Fruit fly (Drosophila melanogaster): ENCODE data around the gene Gr77a.

The Gr77a gene

dm6 chr3L:20730323-20731238, 8.6 kb downstream of the Gr77a start, which contains the start of gene CG13252 (continued):
- TF ChIP-seq CG10431 (GFP tag; optimal IDR thresholded peaks at IDR 0.05) (peak; percentile 13), Antp (GFP tag; optimal IDR thresholded peaks at IDR 0.05) (no peak), jumu (GFP tag; optimal IDR thresholded peaks at IDR 0.05) (no peak), vfl (GFP tag; optimal IDR thresholded peaks at IDR 0.05) (no peak), sqz (GFP tag; optimal IDR thresholded peaks at IDR 0.05) (peak; percentile 51), CG7928 (GFP tag; optimal IDR thresholded peaks at IDR 0.05) (no peak), CG17186 (GFP tag; optimal IDR thresholded peaks at IDR 0.05) (no peak), eve (GFP tag; optimal IDR thresholded peaks at IDR 0.05) (peak in 1 of 2 experiments; percentile 57), gcm (GFP tag; optimal IDR thresholded peaks at IDR 0.05) (peak; percentile 69), wek (GFP tag; optimal IDR thresholded peaks at IDR 0.05) (peak; percentile 60), Abd-B (GFP tag; optimal IDR thresholded peaks at IDR 0.05) (no peak), sug (tag; optimal IDR thresholded peaks at IDR 0.05) (peak; percentile 16), dan (GFP tag; IDR thresholded peaks at IDR 0.05) (no peak), CG4617 (GFP tag; optimal IDR thresholded peaks at IDR 0.05; ENCODE audit: borderline replicate concordance) (no peak), CG3847 (GFP tag; IDR thresholded peaks at IDR 0.05) (peak; percentile 19; the same call in 1 of the 2 replicates), z (GFP tag; IDR thresholded peaks at IDR 0.05) (0 out of 3 replicates have a peak, but pooled peaks have one; percentile 54), CG4854 (GFP tag; optimal IDR thresholded peaks at IDR 0.05) (no peak), CG12071 (GFP tag; optimal IDR thresholded peaks at IDR 0.05) (peak; percentile 72), CG17361 (GFP tag; IDR thresholded peaks at IDR 0.05) (0 out of 3 replicates have a peak, but pooled peaks have one; percentile 16), CrebB (tag; optimal IDR thresholded peaks at IDR 0.05) (peak; percentile 10), Atf3 (GFP tag; optimal IDR thresholded peaks at IDR 0.05) (no peak), fd102C (GFP tag; optimal IDR thresholded peaks at IDR 0.05) (no peak), grau (tag; optimal IDR thresholded peaks at IDR 0.05) (peak; percentile 6), unpg (GFP tag; optimal IDR thresholded peaks at IDR 0.05) (no peak), Dll (GFP tag; IDR thresholded peaks at IDR 0.05; ENCODE audit: partially characterized antibody) (peak; percentile 50; the same call in 2 of the 4 replicates), H2.0 (GFP tag; IDR thresholded peaks at IDR 0.05) (no peak), Nf-YA (GFP tag; IDR thresholded peaks at IDR 0.05) (no peak), D19A (tag; optimal IDR thresholded peaks at IDR 0.05) (no peak), CG31441 (GFP tag; IDR thresholded peaks at IDR 0.05) (no peak), Doc3 (GFP tag; IDR thresholded peaks at IDR 0.05; ENCODE audit: partially characterized antibody) (no peak), btn (GFP tag; optimal IDR thresholded peaks at IDR 0.05) (no peak), CG9215 (GFP tag; IDR thresholded peaks at IDR 0.05) (no peak), ATbp (GFP tag; optimal IDR thresholded peaks at IDR 0.05) (peak; percentile 62), Elba2 (GFP tag; optimal IDR thresholded peaks at IDR 0.05) (no peak), knrl (GFP tag; IDR thresholded peaks at IDR 0.05; ENCODE audit: partially characterized antibody) (no peak), PHDP (tag; optimal IDR thresholded peaks at IDR 0.05) (peak; percentile 38), sens (GFP tag) (peak; percentile 78), zfh2 (GFP tag; optimal IDR thresholded peaks at IDR 0.05) (no peak), Lpt (GFP tag; optimal IDR thresholded peaks at IDR 0.05) (no peak), ap (GFP tag; IDR thresholded peaks at IDR 0.05) (no peak), klu (GFP tag; IDR thresholded peaks at IDR 0.05) (no peak), Hr3 (GFP tag; optimal IDR thresholded peaks at IDR 0.05) (no peak), bcd (GFP tag; optimal IDR thresholded peaks at IDR 0.05) (peak; percentile 28), YL-1 (GFP tag; optimal IDR thresholded peaks at IDR 0.05) (peak; percentile 3), schlank (tag; optimal IDR thresholded peaks at IDR 0.05) (peak; percentile 42), E2f1 (GFP tag; IDR thresholded peaks at IDR 0.05) (no peak), vvl (GFP tag; IDR thresholded peaks at IDR 0.05) (peak; percentile 13), stwl (tag; optimal IDR thresholded peaks at IDR 0.05) (no peak), CG11695 (GFP tag; IDR thresholded peaks at IDR 0.05) (no peak)
